Worm (Caenorhabditis elegans) whole organism, L4 larva: ENCODE measurements around the gene ZC262.13.
"Not testable (repeated sequence)": the region's sequence is repeated elsewhere in the genome, so short reads cannot be mapped to it uniquely, and the experiment has no call there.

ENCODE experiments used
- F26F4.8 ChIP-seq: fragments of 200-800 bp; sonication (Bioruptor generic); conservative IDR thresholded peaks from 2 replicates; pipeline ENCODE4 v1.3.6; 2022; ENCODE audit warnings: missing genetic modification characterization, missing compliant biosample characterization
- F37D6.2 ChIP-seq: sonication (generic microtip); optimal IDR thresholded peaks from 2 replicates; lab custom pipeline; 2016; ENCODE audit warnings: mild to moderate bottlenecking, missing genetic modification characterization, missing compliant biosample characterization
- T20F7.1 ChIP-seq: fragments of 200-800 bp; sonication (Bioruptor generic); optimal IDR thresholded peaks from 2 replicates; lab custom pipeline; 2018; ENCODE audit warnings: mild to moderate bottlenecking, missing genetic modification characterization, missing compliant biosample characterization
- T26A8.4 ChIP-seq: fragments of 200-800 bp; sonication (Bioruptor generic); IDR thresholded peaks from 2 replicates; pipeline ENCODE4 v1.3.6; 2022; ENCODE audit warnings: missing genetic modification characterization, missing compliant biosample characterization
- Y48G9A.11 ChIP-seq: fragments of 200-800 bp; sonication (Bioruptor generic); IDR thresholded peaks from 2 replicates; pipeline ENCODE4 v1.3.6; 2022; ENCODE audit warnings: missing genetic modification reagents, missing genetic modification characterization, missing compliant biosample characterization
- Y5F2A.4 ChIP-seq: fragments of 200-800 bp; sonication (Bioruptor generic); optimal IDR thresholded peaks from 2 replicates; lab custom pipeline; 2018; ENCODE audit warnings: mild to moderate bottlenecking, missing genetic modification characterization, missing compliant biosample characterization
- aha-1 ChIP-seq: fragments of 150-350 bp; peaks from one replicate; lab custom pipeline; 2014; ENCODE audit warnings: missing biosample characterization, missing genetic modification characterization
- arid-1 ChIP-seq: fragments of 200-800 bp; sonication (Bioruptor generic); conservative IDR thresholded peaks from 2 replicates; pipeline ENCODE4 v1.3.6; 2022; ENCODE audit warnings: missing genetic modification reagents, missing genetic modification characterization, missing compliant biosample characterization
- ces-1 ChIP-seq: fragments of 150-350 bp; sonication (generic microtip); optimal IDR thresholded peaks from 4 replicates; lab custom pipeline; 2014; ENCODE audit warnings: missing biosample characterization, missing genetic modification reagents, missing genetic modification characterization
- daf-12 ChIP-seq: fragments of 150-350 bp; optimal IDR thresholded peaks from 2 replicates; lab custom pipeline; 2014; ENCODE audit warnings: missing biosample characterization, missing genetic modification reagents, missing genetic modification characterization
- daf-8 ChIP-seq: fragments of 200-800 bp; sonication (Bioruptor generic); IDR thresholded peaks from 2 replicates; pipeline ENCODE4 v1.3.6; 2022; ENCODE audit warnings: missing genetic modification characterization, missing compliant biosample characterization
- dmd-9 ChIP-seq: fragments of 200-800 bp; sonication (Bioruptor generic); IDR thresholded peaks from 2 replicates; pipeline ENCODE4 v1.3.6; 2022; ENCODE audit warnings: missing genetic modification reagents, missing genetic modification characterization, missing compliant biosample characterization
- dpl-1 ChIP-seq: fragments of 150-350 bp; optimal IDR thresholded peaks from 2 replicates; lab custom pipeline; 2014; ENCODE audit warnings: missing biosample characterization, missing genetic modification reagents, missing genetic modification characterization
- dve-1 ChIP-seq: sonication (generic microtip); optimal IDR thresholded peaks from 2 replicates; lab custom pipeline; 2017; ENCODE audit warnings: antibody characterized with exemption, mild to moderate bottlenecking, missing genetic modification characterization, missing compliant biosample characterization; ENCODE audit not compliant: insufficient read depth
- egl-43 ChIP-seq: fragments of 200-800 bp; sonication (Bioruptor generic); IDR thresholded peaks from 2 replicates; pipeline ENCODE4 v1.3.6; 2022; ENCODE audit warnings: missing genetic modification reagents, missing genetic modification characterization, missing compliant biosample characterization
- hlh-30 ChIP-seq: sonication (generic microtip); optimal IDR thresholded peaks from 2 replicates; lab custom pipeline; 2017; ENCODE audit warnings: antibody characterized with exemption, mild to moderate bottlenecking, missing genetic modification characterization, missing compliant biosample characterization; ENCODE audit not compliant: insufficient read depth
- hmg-1.1 ChIP-seq: fragments of 200-800 bp; sonication (Bioruptor generic); IDR thresholded peaks from 2 replicates; pipeline ENCODE4 v1.3.6; 2022; ENCODE audit warnings: missing genetic modification reagents, missing genetic modification characterization, missing compliant biosample characterization
- lin-1 ChIP-seq: fragments of 200-800 bp; sonication (Bioruptor generic); IDR thresholded peaks from 2 replicates; pipeline ENCODE4 v1.3.6; 2022; ENCODE audit warnings: missing genetic modification reagents, missing genetic modification characterization, missing compliant biosample characterization
- lsy-2 ChIP-seq, 2 experiments: fragments of 150-350 bp in 1 of 2; sonication (generic microtip) in 1 of 2; optimal IDR thresholded peaks; 2 replicates each; lab custom pipeline; 2014 to 2017; ENCODE audit warnings: missing biosample characterization in 2 of 2, missing genetic modification characterization in 2 of 2
- mdl-1 ChIP-seq, 2 experiments: fragments of 150-350 bp in 1 of 2; sonication (generic microtip) in 1 of 2; optimal IDR thresholded peaks; 2 replicates each; lab custom pipeline; 2014 to 2017; ENCODE audit warnings: missing biosample characterization in 2 of 2, missing genetic modification characterization in 2 of 2
- mdt-29 ChIP-seq: fragments of 200-800 bp; sonication (Bioruptor generic); IDR thresholded peaks from 2 replicates; pipeline ENCODE4 v1.3.6; 2022; ENCODE audit warnings: missing genetic modification reagents, missing genetic modification characterization, missing compliant biosample characterization
- mep-1 ChIP-seq: fragments of 150-350 bp; sonication (generic microtip); optimal IDR thresholded peaks from 3 replicates; lab custom pipeline; 2014; ENCODE audit warnings: missing biosample characterization, missing genetic modification characterization
- mes-2 ChIP-seq: sonication (generic microtip); optimal IDR thresholded peaks from 2 replicates; lab custom pipeline; 2016; ENCODE audit warnings: missing genotype, mild to moderate bottlenecking, missing genetic modification characterization, missing compliant biosample characterization; ENCODE audit not compliant: poor library complexity, severe bottlenecking
- nhr-11 ChIP-seq: fragments of 150-350 bp; optimal IDR thresholded peaks from 2 replicates; lab custom pipeline; 2014; ENCODE audit warnings: missing biosample characterization, missing genetic modification characterization
- nhr-25 ChIP-seq: sonication (generic microtip); optimal IDR thresholded peaks from 2 replicates; lab custom pipeline; 2017; ENCODE audit warnings: missing genetic modification characterization, mild to moderate bottlenecking, missing compliant biosample characterization, antibody characterized with exemption, moderate library complexity, borderline replicate concordance; ENCODE audit not compliant: insufficient read depth
- nhr-28 ChIP-seq: fragments of 150-350 bp; optimal IDR thresholded peaks from 2 replicates; lab custom pipeline; 2014; ENCODE audit warnings: missing biosample characterization, missing genetic modification characterization
- nhr-48 ChIP-seq: sonication (generic microtip); optimal IDR thresholded peaks from 2 replicates; lab custom pipeline; 2016; ENCODE audit warnings: mild to moderate bottlenecking, missing genetic modification characterization, missing compliant biosample characterization
- nhr-6 ChIP-seq: fragments of 150-350 bp; optimal IDR thresholded peaks from 2 replicates; lab custom pipeline; 2014; ENCODE audit warnings: missing biosample characterization, missing genetic modification characterization
- pha-4 ChIP-seq, 2 experiments: fragments of 150-350 bp in 1 of 2; fragments of 200-800 bp in 1 of 2; sonication (Bioruptor generic) in 1 of 2; IDR thresholded peaks in 1 of 2; optimal IDR thresholded peaks in 1 of 2; 2 replicates each; pipeline versions ENCODE4 v1.3.6 to Lab custom; 2014 to 2022; ENCODE audit warnings: missing genetic modification characterization in 2 of 2, missing genetic modification reagents in 2 of 2, missing biosample characterization in 1 of 2, missing compliant biosample characterization in 1 of 2
- set-16 ChIP-seq: fragments of 200-800 bp; sonication (Bioruptor generic); IDR thresholded peaks from 2 replicates; pipeline ENCODE4 v1.3.6; 2022; ENCODE audit warnings: missing genetic modification reagents, missing genetic modification characterization, missing compliant biosample characterization
- snpc-1.2 ChIP-seq: fragments of 200-800 bp; sonication (Bioruptor generic); IDR thresholded peaks from 2 replicates; pipeline ENCODE4 v1.3.6; 2022; ENCODE audit warnings: missing genetic modification reagents, missing genetic modification characterization, missing compliant biosample characterization
- tag-97 ChIP-seq: fragments of 200-800 bp; sonication (Bioruptor generic); IDR thresholded peaks from 2 replicates; pipeline ENCODE4 v1.3.6; 2022; ENCODE audit warnings: missing genetic modification characterization, missing compliant biosample characterization

The ZC262.13 gene

ce11 chrIII:8335585-8335984 is 9.6 kb downstream of the ZC262.13 start:
- peak; percentile 78 for TF ChIP-seq set-16 (GFP tag; lab: Robert Waterston, UW)

- not testable (repeated sequence) for TF ChIP-seq Y5F2A.4 (GFP tag; lab: Kevin White, UChicago); nhr-48 (tag; lab: Kevin White, UChicago); F26F4.8 (GFP tag; lab: Robert Waterston, UW)
These were observed 13.4 kb downstream of the ZC262.13 start, which contains the start of gene clc-28 for ce11 chrIII:8339372-8339771. TSS of gene clc-28 (minus strand) at chrIII:8339472.

ce11 chrIII:8344283-8344682 is 18.3 kb downstream of the ZC262.13 start, which contains the start of gene ZC262.7:
TSS of gene ZC262.7 (minus strand) at chrIII:8344336.
- peak; percentile 44; the same call in 1 of the 2 replicates for TF ChIP-seq arid-1 (GFP tag; lab: Robert Waterston, UW)
- peak; percentile 62; the same call in 1 of the 2 replicates for TF ChIP-seq lin-1
- peak; percentile 72 for TF ChIP-seq mdt-29 (GFP tag; lab: Robert Waterston, UW)
- TF ChIP-seq snpc-1.2 (GFP tag; lab: Robert Waterston, UW): peak; percentile 17; the same call in 1 of the 2 replicates
- TF ChIP-seq Y48G9A.11: peak; percentile 37; the same call in 1 of the 2 replicates

ce11 chrIII:8347822-8348221 is 21.8 kb downstream of the ZC262.13 start, which contains the start of gene clc-29:
TSS of gene clc-29 (minus strand) at chrIII:8347922.
- TF ChIP-seq F37D6.2, mes-2, mep-1 (tag; lab: Kevin White, UChicago): not testable (repeated sequence)

ce11 chrIII:8354644-8355461 is 28.8 kb downstream of the ZC262.13 start, which contains the start of gene unc-116:
TSS of gene unc-116 (minus strand) at chrIII:8355174.
- TF ChIP-seq lsy-2 (tag; optimal IDR thresholded peaks at IDR 0.05; lab: Kevin White, UChicago) (peak; percentile 3 to 72), dve-1 (tag; lab: Kevin White, UChicago) (peak; percentile 55), tag-97 (GFP tag; lab: Robert Waterston, UW) (no peak), set-16 (GFP tag; lab: Robert Waterston, UW) (0 out of 2 replicates have a peak, but pooled peaks have one; percentile 7), egl-43 (GFP tag; lab: Robert Waterston, UW) (0 out of 2 replicates have a peak, but pooled peaks have one; percentile 28), pha-4 (GFP tag; IDR thresholded peaks at IDR 0.05; lab: Robert Waterston, UW) (no peak), pha-4 (tag; optimal IDR thresholded peaks at IDR 0.05; lab: Kevin White, UChicago) (peak; percentile 8), nhr-6 (tag; lab: Kevin White, UChicago) (no peak), dmd-9 (0 out of 2 replicates have a peak, but pooled peaks have one; percentile 31), nhr-28 (tag; lab: Kevin White, UChicago) (no peak), aha-1 (tag; lab: Kevin White, UChicago) (peak; percentile 33), daf-8 (GFP tag; lab: Robert Waterston, UW) (no peak), mdl-1 (tag; optimal IDR thresholded peaks at IDR 0.05; lab: Kevin White, UChicago) (peak; percentile 37 to 76), hlh-30 (tag; lab: Kevin White, UChicago) (peak; percentile 79), T20F7.1 (GFP tag; lab: Kevin White, UChicago) (peak; percentile 42), dpl-1 (peak; percentile 34), ces-1 (GFP tag; lab: Kevin White, UChicago) (no peak), nhr-25 (tag; lab: Kevin White, UChicago) (no peak), hmg-1.1 (GFP tag; lab: Robert Waterston, UW) (peak; percentile 51), arid-1 (GFP tag; lab: Robert Waterston, UW) (no peak), daf-12 (tag; lab: Kevin White, UChicago) (no peak), mes-2 (tag; lab: Kevin White, UChicago) (peak; percentile 34), T26A8.4 (GFP tag; lab: Robert Waterston, UW) (peak; percentile 22; the same call in 1 of the 2 replicates), nhr-11 (peak; percentile 22)
